Worm (Caenorhabditis elegans) whole organism, young adult: ENCODE data around the gene F13A2.3.

ENCODE experiments used
- D2030.7 ChIP-seq: fragments of 200-800 bp; sonication (Bioruptor generic); IDR thresholded peaks from 2 replicates; pipeline ENCODE4 v1.3.6; 2022; ENCODE audit warnings: missing genetic modification reagents, missing genetic modification characterization, missing compliant biosample characterization
- F33H1.4 ChIP-seq: fragments of 200-800 bp; sonication (Bioruptor generic); IDR thresholded peaks from 2 replicates; pipeline ENCODE4 v1.3.6; 2022; ENCODE audit warnings: missing genetic modification reagents, missing genetic modification characterization, missing compliant biosample characterization
- F57A8.1 ChIP-seq: fragments of 200-800 bp; sonication (Bioruptor generic); optimal IDR thresholded peaks from 2 replicates; lab custom pipeline; 2018; ENCODE audit warnings: mild to moderate bottlenecking, missing genetic modification characterization, moderate library complexity, missing compliant biosample characterization
- T07F8.4 ChIP-seq: sonication (generic microtip); optimal IDR thresholded peaks from 2 replicates; lab custom pipeline; 2016; ENCODE audit warnings: mild to moderate bottlenecking, missing genetic modification characterization, moderate library complexity, missing compliant biosample characterization
- aptf-2 ChIP-seq: fragments of 200-800 bp; sonication (Bioruptor generic); conservative IDR thresholded peaks from 2 replicates; pipeline ENCODE4 v1.3.6; 2022; ENCODE audit warnings: missing genetic modification reagents, missing genetic modification characterization, missing compliant biosample characterization
- aptf-3 ChIP-seq: fragments of 200-800 bp; sonication (Bioruptor generic); IDR thresholded peaks from 2 replicates; pipeline ENCODE4 v1.3.6; 2022; ENCODE audit warnings: missing genetic modification characterization, missing compliant biosample characterization
- bed-1 ChIP-seq: fragments of 200-800 bp; sonication (Bioruptor generic); IDR thresholded peaks from 2 replicates; pipeline ENCODE4 v1.3.6; 2022; ENCODE audit warnings: missing genetic modification reagents, missing genetic modification characterization, missing compliant biosample characterization
- bed-2 ChIP-seq: fragments of 200-800 bp; sonication (Bioruptor generic); IDR thresholded peaks from 2 replicates; pipeline ENCODE4 v1.3.6; 2022; ENCODE audit warnings: missing genetic modification reagents, missing genetic modification characterization, missing compliant biosample characterization
- cebp-1 ChIP-seq, 2 experiments: fragments of 200-800 bp in 1 of 2; sonication (Bioruptor generic) in 1 of 2; sonication (generic microtip) in 1 of 2; IDR thresholded peaks in 1 of 2; optimal IDR thresholded peaks in 1 of 2; 2 replicates each; pipeline versions ENCODE4 v1.3.6 to Lab custom; 2017 to 2022; ENCODE audit warnings: missing compliant biosample characterization in 2 of 2, missing genetic modification characterization in 2 of 2, mild to moderate bottlenecking in 1 of 2, missing genetic modification reagents in 1 of 2, moderate library complexity in 1 of 2
- cebp-2 ChIP-seq: fragments of 200-800 bp; sonication (Bioruptor generic); IDR thresholded peaks from 2 replicates; pipeline ENCODE4 v1.3.6; 2022; ENCODE audit warnings: missing genetic modification characterization, missing compliant biosample characterization
- ceh-27 ChIP-seq: fragments of 200-800 bp; sonication (Bioruptor generic); optimal IDR thresholded peaks from 2 replicates; lab custom pipeline; 2018; ENCODE audit warnings: mild to moderate bottlenecking, missing genetic modification characterization, moderate library complexity, missing compliant biosample characterization
- ceh-91 ChIP-seq: fragments of 200-800 bp; sonication (Bioruptor generic); IDR thresholded peaks from 2 replicates; pipeline ENCODE4 v1.3.6; 2022; ENCODE audit warnings: missing genetic modification reagents, missing genetic modification characterization, missing compliant biosample characterization
- chd-7 ChIP-seq: sonication (generic microtip); optimal IDR thresholded peaks from 2 replicates; lab custom pipeline; 2016; ENCODE audit warnings: mild to moderate bottlenecking, missing genetic modification characterization, moderate library complexity, missing compliant biosample characterization
- efl-1 ChIP-seq: fragments of 150-350 bp; optimal IDR thresholded peaks from 2 replicates; lab custom pipeline; 2014; ENCODE audit warnings: missing biosample characterization, missing genetic modification reagents, missing genetic modification characterization
- hsf-1 ChIP-seq: fragments of 200-800 bp; sonication (Bioruptor generic); IDR thresholded peaks from 2 replicates; pipeline ENCODE4 v1.3.6; 2022; ENCODE audit warnings: missing genetic modification reagents, missing genetic modification characterization, missing compliant biosample characterization
- lin-35 ChIP-seq, 3 experiments: fragments of 150-350 bp in 2 of 3; sonication (generic microtip) in 1 of 3; optimal IDR thresholded peaks; 2 replicates each; lab custom pipeline; 2014 to 2018; ENCODE audit warnings: missing biosample characterization in 3 of 3, missing genetic modification characterization in 3 of 3, missing genetic modification reagents in 3 of 3
- lin-54 ChIP-seq: fragments of 200-800 bp; sonication (Bioruptor generic); optimal IDR thresholded peaks from 2 replicates; lab custom pipeline; 2018; ENCODE audit warnings: mild to moderate bottlenecking, missing genetic modification characterization, missing compliant biosample characterization
- lsl-1 ChIP-seq: fragments of 200-800 bp; sonication (Bioruptor generic); optimal IDR thresholded peaks from 2 replicates; lab custom pipeline; 2018; ENCODE audit warnings: mild to moderate bottlenecking, missing genetic modification characterization, moderate library complexity, missing compliant biosample characterization
- madf-6 ChIP-seq: fragments of 200-800 bp; sonication (Bioruptor generic); IDR thresholded peaks from 2 replicates; pipeline ENCODE4 v1.3.6; 2022; ENCODE audit warnings: missing genetic modification reagents, missing genetic modification characterization, missing compliant biosample characterization
- madf-8 ChIP-seq: fragments of 200-800 bp; sonication (Bioruptor generic); conservative IDR thresholded peaks from 2 replicates; pipeline ENCODE4 v1.3.6; 2022; ENCODE audit warnings: missing genetic modification reagents, missing genetic modification characterization, missing compliant biosample characterization
- mel-28 ChIP-seq: sonication (generic microtip); optimal IDR thresholded peaks from 2 replicates; lab custom pipeline; 2016; ENCODE audit warnings: borderline replicate concordance, mild to moderate bottlenecking, missing genetic modification characterization, missing compliant biosample characterization
- nfya-1 ChIP-seq: sonication (generic microtip); optimal IDR thresholded peaks from 2 replicates; lab custom pipeline; 2017; ENCODE audit warnings: antibody characterized with exemption, missing compliant biosample characterization, missing genetic modification characterization, borderline replicate concordance; ENCODE audit not compliant: insufficient read depth
- nhr-27 ChIP-seq: fragments of 200-800 bp; sonication (Bioruptor generic); optimal IDR thresholded peaks from 2 replicates; lab custom pipeline; 2018; ENCODE audit warnings: mild to moderate bottlenecking, missing genetic modification characterization, moderate library complexity, missing compliant biosample characterization
- rec-8 ChIP-seq, 2 experiments: sonication (generic microtip); optimal IDR thresholded peaks; 2 replicates each; lab custom pipeline; 2016; ENCODE audit warnings: mild to moderate bottlenecking in 2 of 2, missing genetic modification characterization in 2 of 2, missing genetic modification reagents in 2 of 2, missing genotype in 2 of 2, missing biosample characterization in 1 of 2, missing compliant biosample characterization in 1 of 2, moderate library complexity in 1 of 2
- snpc-3.4 ChIP-seq: sonication (generic microtip); optimal IDR thresholded peaks from 2 replicates; lab custom pipeline; 2017; ENCODE audit warnings: missing genetic modification characterization, mild to moderate bottlenecking, missing compliant biosample characterization, antibody characterized with exemption, moderate library complexity, missing genotype, missing genetic modification reagents
- sptf-2 ChIP-seq: fragments of 200-800 bp; sonication (Bioruptor generic); optimal IDR thresholded peaks from 2 replicates; lab custom pipeline; 2018; ENCODE audit warnings: mild to moderate bottlenecking, missing genetic modification characterization, missing compliant biosample characterization
- tlf-1 ChIP-seq: fragments of 200-800 bp; sonication (Bioruptor generic); optimal IDR thresholded peaks from 2 replicates; lab custom pipeline; 2018; ENCODE audit warnings: mild to moderate bottlenecking, missing genetic modification characterization, missing compliant biosample characterization
- unc-62 ChIP-seq: fragments of 150-350 bp; optimal IDR thresholded peaks from 2 replicates; lab custom pipeline; 2014; ENCODE audit warnings: missing biosample characterization, missing genetic modification reagents, missing genetic modification characterization
- zfh-2 ChIP-seq: fragments of 200-800 bp; sonication (Bioruptor generic); conservative IDR thresholded peaks from 2 replicates; pipeline ENCODE4 v1.3.6; 2022; ENCODE audit warnings: missing genetic modification reagents, missing genetic modification characterization, missing compliant biosample characterization
- ztf-22 ChIP-seq: fragments of 200-800 bp; sonication (Bioruptor generic); optimal IDR thresholded peaks from 2 replicates; lab custom pipeline; 2018; ENCODE audit warnings: mild to moderate bottlenecking, missing genetic modification characterization, moderate library complexity, missing compliant biosample characterization

The F13A2.3 gene

ce11 chrV:4371309-4371933 lies 24.7 kb downstream of the F13A2.3 start, which contains the start of the genes gmpr-1 and fipp-1 (continued):
- peak in 1 of 3 experiments; percentile 55 for TF ChIP-seq lin-35 (GFP tag; optimal IDR thresholded peaks at IDR 0.05; lab: Kevin White, UChicago)
- TF ChIP-seq madf-8 (GFP tag; lab: Robert Waterston, UW) = peak; percentile 85
- TF ChIP-seq cebp-1 (GFP tag; IDR thresholded peaks at IDR 0.05; lab: Robert Waterston, UW) = no peak
- TF ChIP-seq cebp-1 (tag; optimal IDR thresholded peaks at IDR 0.05; lab: Kevin White, UChicago) = peak; percentile 16
- peak; percentile 36 for TF ChIP-seq tlf-1 (GFP tag; lab: Kevin White, UChicago)
- peak; percentile 63 for TF ChIP-seq lsl-1 (GFP tag; lab: Kevin White, UChicago)
- TF ChIP-seq bed-2 (GFP tag; lab: Robert Waterston, UW) = no peak
- no peak for TF ChIP-seq T07F8.4 (tag; lab: Kevin White, UChicago)
- TF ChIP-seq ceh-91 (GFP tag; lab: Robert Waterston, UW) = peak; percentile 60; the same call in 1 of the 2 replicates
- peak; percentile 58; the same call in 1 of the 2 replicates for TF ChIP-seq D2030.7 (GFP tag; lab: Robert Waterston, UW)
- no peak for TF ChIP-seq nhr-27 (tag; lab: Kevin White, UChicago)
- peak; percentile 89 for TF ChIP-seq madf-6 (GFP tag; lab: Robert Waterston, UW)
- peak; percentile 46 for TF ChIP-seq F33H1.4 (GFP tag; lab: Robert Waterston, UW)
- TF ChIP-seq lin-54 (GFP tag; lab: Kevin White, UChicago) = peak; percentile 32

- TF ChIP-seq aptf-3 (no peak), cebp-2 (GFP tag; lab: Robert Waterston, UW) (no peak), efl-1 (GFP tag; lab: Kevin White, UChicago) (no peak), zfh-2 (GFP tag; lab: Robert Waterston, UW) (peak; percentile 68)
- TF ChIP-seq, all 124 proteins: peak for 1
Measured at ce11 chrV:4370515-4370914, 25.6 kb downstream of the F13A2.3 start.

DNA sequence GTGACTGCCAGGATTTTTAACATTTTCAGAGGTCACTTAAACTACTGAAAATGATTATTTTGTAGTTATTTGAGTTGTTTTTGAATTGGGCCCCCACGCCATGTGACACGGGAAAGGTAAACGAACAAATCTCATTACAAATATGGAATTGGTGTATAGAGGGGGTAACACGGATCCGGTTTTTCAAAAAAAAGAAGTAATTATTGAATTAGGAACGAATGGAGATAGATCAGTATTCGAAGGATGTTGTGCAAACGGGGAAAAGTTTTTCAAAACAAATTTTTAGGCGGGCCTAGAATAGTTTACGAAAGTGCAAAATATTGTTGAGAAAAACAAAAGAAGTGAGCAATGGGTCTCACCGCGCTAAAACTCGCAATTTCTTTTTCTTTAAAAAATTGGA lies 29.7 kb downstream of the F13A2.3 start, which contains the start of gene F32D1.11:
Gene F32D1.11 (minus strand): TSS at position 101 of the 400 bp plus-strand sequence.
- TF ChIP-seq snpc-3.4 (tag; lab: Kevin White, UChicago) = no peak
- no peak for TF ChIP-seq F57A8.1 (GFP tag; lab: Kevin White, UChicago)
- TF ChIP-seq ztf-22 (GFP tag; lab: Kevin White, UChicago) = no peak
- no peak for TF ChIP-seq chd-7 (tag; lab: Kevin White, UChicago)
- no peak for TF ChIP-seq mel-28
- no peak for TF ChIP-seq ceh-27 (GFP tag; lab: Kevin White, UChicago)
- TF ChIP-seq cebp-1 (GFP tag; IDR thresholded peaks at IDR 0.05; lab: Robert Waterston, UW) = no peak
- TF ChIP-seq cebp-1 (tag; optimal IDR thresholded peaks at IDR 0.05; lab: Kevin White, UChicago) = no peak
- TF ChIP-seq sptf-2 (GFP tag; lab: Kevin White, UChicago) = no peak

DNA sequence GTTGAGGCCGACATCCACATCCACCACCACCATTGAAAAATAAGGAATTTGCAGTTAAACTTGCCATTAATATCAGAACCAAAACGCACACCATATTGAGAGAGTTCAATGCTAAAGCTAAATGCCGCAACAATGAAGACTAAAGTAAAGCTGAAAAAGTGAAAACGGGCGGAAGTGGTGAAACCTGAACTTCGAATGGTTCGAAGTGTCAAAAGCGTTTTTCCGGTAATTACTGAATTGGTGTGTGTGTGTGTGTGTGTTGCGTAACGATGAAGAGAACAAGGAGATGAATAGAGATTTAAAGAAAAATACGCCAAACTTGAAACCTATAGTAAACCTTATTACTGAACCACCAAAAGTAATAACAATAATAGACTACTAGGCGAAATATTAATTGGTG lies 31.6 kb downstream of the F13A2.3 start, which contains the start of gene grl-13:
Gene grl-13 (minus strand): TSS at position 101 of the 400 bp plus-strand sequence.
- no peak for TF ChIP-seq rec-8 (tag; optimal IDR thresholded peaks at IDR 0.05; lab: Kevin White, UChicago)
- no peak for TF ChIP-seq bed-1 (GFP tag; lab: Robert Waterston, UW)
- TF ChIP-seq unc-62 (GFP tag; lab: Kevin White, UChicago) = no peak
- no peak for TF ChIP-seq lin-54 (GFP tag; lab: Kevin White, UChicago)
- TF ChIP-seq hsf-1 = no peak
- TF ChIP-seq aptf-2 (GFP tag; lab: Robert Waterston, UW) = no peak
- TF ChIP-seq F33H1.4 (GFP tag; lab: Robert Waterston, UW) = no peak
- no peak for TF ChIP-seq nfya-1 (tag; lab: Kevin White, UChicago)
